Worm (Caenorhabditis elegans) whole organism, late embryonic: ENCODE results near the gene F44E2.4.

Source experiments
- ceh-14 ChIP-seq: sonication (generic microtip); optimal IDR thresholded peaks from 2 replicates; lab custom pipeline; 2016; ENCODE audit warnings: missing genotype, missing genetic modification characterization, missing compliant biosample characterization
- ceh-6 ChIP-seq: fragments of 200-800 bp; sonication (Bioruptor generic); optimal IDR thresholded peaks from 2 replicates; lab custom pipeline; 2018; ENCODE audit warnings: mild to moderate bottlenecking, missing genetic modification characterization, missing compliant biosample characterization
- pha-4 ChIP-seq: fragments of 150-350 bp; optimal IDR thresholded peaks from 2 replicates; lab custom pipeline; 2018; ENCODE audit warnings: missing biosample characterization, missing genetic modification reagents, missing genetic modification characterization
- pqm-1 ChIP-seq: sonication (generic microtip); optimal IDR thresholded peaks from 2 replicates; lab custom pipeline; 2016; ENCODE audit warnings: missing genetic modification characterization, missing compliant biosample characterization

DNA sequence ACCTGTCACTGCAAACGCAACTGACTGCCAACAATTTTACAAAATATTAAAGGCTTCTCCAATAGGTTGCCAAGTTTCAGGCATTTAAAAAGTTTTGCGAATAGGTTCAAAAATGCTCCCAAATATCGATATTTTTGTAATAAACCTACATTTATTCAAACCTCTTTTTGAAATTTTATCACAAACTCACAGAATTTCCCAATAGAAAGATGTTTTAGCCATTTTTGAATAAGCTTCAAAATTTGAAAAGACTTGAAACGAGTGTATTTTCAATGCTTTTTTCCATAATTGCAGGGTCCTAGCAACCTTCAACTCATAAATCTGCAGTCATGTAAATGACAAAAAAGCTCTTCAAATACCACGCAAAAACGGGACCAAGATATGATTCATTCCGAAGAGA, 44.1 kb upstream of the F44E2.4 start:
- TF ChIP-seq pha-4 (no peak), ceh-6 (no peak), pqm-1 (tag; lab: Kevin White, UChicago) (no peak), ceh-14 (tag; lab: Kevin White, UChicago) (no peak)
